Worm (Caenorhabditis elegans) whole organism, L2 larva: ENCODE data around the gene spp-13.

ENCODE experiments used
- C34F6.9 ChIP-seq: fragments of 150-350 bp; optimal IDR thresholded peaks from 2 replicates; lab custom pipeline; 2014; ENCODE audit warnings: missing biosample characterization, missing genetic modification characterization
- F13H6.1 ChIP-seq: sonication (generic microtip); optimal IDR thresholded peaks from 2 replicates; lab custom pipeline; 2016; ENCODE audit warnings: missing genetic modification characterization, missing compliant biosample characterization
- R02D3.7 ChIP-seq: fragments of 150-350 bp; optimal IDR thresholded peaks from 2 replicates; lab custom pipeline; 2014; ENCODE audit warnings: missing biosample characterization, missing genetic modification characterization
- Y55F3AM.14 ChIP-seq: fragments of 200-800 bp; sonication (Bioruptor generic); optimal IDR thresholded peaks from 2 replicates; lab custom pipeline; 2018; ENCODE audit warnings: mild to moderate bottlenecking, missing genetic modification characterization, missing compliant biosample characterization
- ZK546.5 ChIP-seq: sonication (generic microtip); optimal IDR thresholded peaks from 2 replicates; lab custom pipeline; 2017; ENCODE audit warnings: missing biosample characterization, missing genetic modification characterization
- alr-1 ChIP-seq: fragments of 150-350 bp; optimal IDR thresholded peaks from 2 replicates; lab custom pipeline; 2014; ENCODE audit warnings: missing biosample characterization, missing genetic modification characterization
- aly-2 ChIP-seq: fragments of 150-350 bp; optimal IDR thresholded peaks from 2 replicates; lab custom pipeline; 2014; ENCODE audit warnings: missing biosample characterization, missing genetic modification characterization
- ama-1 ChIP-seq: fragments of 150-350 bp; optimal IDR thresholded peaks from 2 replicates; lab custom pipeline; 2018; ENCODE audit warnings: inconsistent platforms
- blmp-1 ChIP-seq: sonication (generic microtip); optimal IDR thresholded peaks from 2 replicates; lab custom pipeline; 2017; ENCODE audit warnings: missing genetic modification characterization, mild to moderate bottlenecking, missing compliant biosample characterization, antibody characterized with exemption, moderate library complexity; ENCODE audit not compliant: insufficient read depth
- ceh-16 ChIP-seq: fragments of 150-350 bp; optimal IDR thresholded peaks from 2 replicates; lab custom pipeline; 2014; ENCODE audit warnings: missing biosample characterization, missing genetic modification characterization
- ceh-82 ChIP-seq: fragments of 150-350 bp; optimal IDR thresholded peaks from 2 replicates; lab custom pipeline; 2014; ENCODE audit warnings: missing biosample characterization, missing genetic modification characterization
- crh-2 ChIP-seq: sonication (generic microtip); optimal IDR thresholded peaks from 2 replicates; lab custom pipeline; 2017; ENCODE audit warnings: missing biosample characterization, missing genetic modification characterization
- dmd-4 ChIP-seq: sonication (generic microtip); optimal IDR thresholded peaks from 2 replicates; lab custom pipeline; 2017; ENCODE audit warnings: missing biosample characterization, missing genetic modification characterization
- egl-27 ChIP-seq: sonication (generic microtip); optimal IDR thresholded peaks from 3 replicates; lab custom pipeline; 2017; ENCODE audit warnings: missing biosample characterization, missing genetic modification reagents, missing genetic modification characterization
- elt-1 ChIP-seq: fragments of 150-350 bp; optimal IDR thresholded peaks from 2 replicates; lab custom pipeline; 2014; ENCODE audit warnings: missing biosample characterization, missing genetic modification characterization
- elt-3 ChIP-seq: sonication (generic microtip); optimal IDR thresholded peaks from 2 replicates; lab custom pipeline; 2017; ENCODE audit warnings: missing biosample characterization, missing genetic modification characterization
- fos-1 ChIP-seq: fragments of 150-350 bp; optimal IDR thresholded peaks from 2 replicates; lab custom pipeline; 2014; ENCODE audit warnings: missing biosample characterization, missing genetic modification characterization
- gmeb-1 ChIP-seq: fragments of 150-350 bp; optimal IDR thresholded peaks from 2 replicates; lab custom pipeline; 2014; ENCODE audit warnings: missing biosample characterization, missing genetic modification characterization
- lin-11 ChIP-seq: fragments of 150-350 bp; sonication (generic microtip); optimal IDR thresholded peaks from 2 replicates; lab custom pipeline; 2014; ENCODE audit warnings: missing biosample characterization, missing genetic modification characterization, inconsistent platforms, mixed read lengths
- lin-13 ChIP-seq: fragments of 150-350 bp; optimal IDR thresholded peaks from 2 replicates; lab custom pipeline; 2014; ENCODE audit warnings: missing biosample characterization, missing genetic modification reagents, missing genetic modification characterization
- lin-39 ChIP-seq: fragments of 150-350 bp; optimal IDR thresholded peaks from 2 replicates; lab custom pipeline; 2014; ENCODE audit warnings: missing biosample characterization, missing genetic modification reagents, missing genetic modification characterization
- lsy-2 ChIP-seq, 2 experiments: fragments of 150-350 bp in 1 of 2; sonication (generic microtip) in 1 of 2; optimal IDR thresholded peaks; 2 replicates each; lab custom pipeline; 2014 to 2017; ENCODE audit warnings: missing biosample characterization in 2 of 2, missing genetic modification characterization in 2 of 2
- mab-5 ChIP-seq: fragments of 150-350 bp; optimal IDR thresholded peaks from 2 replicates; lab custom pipeline; 2014; ENCODE audit warnings: missing biosample characterization, missing genetic modification characterization
- mbf-1 ChIP-seq: sonication (generic microtip); optimal IDR thresholded peaks from 2 replicates; lab custom pipeline; 2017; ENCODE audit warnings: missing biosample characterization, missing genetic modification characterization
- mdl-1 ChIP-seq, 2 experiments: fragments of 150-350 bp in 1 of 2; sonication (generic microtip) in 1 of 2; optimal IDR thresholded peaks; 2 replicates each; lab custom pipeline; 2017; ENCODE audit warnings: missing biosample characterization in 2 of 2, missing genetic modification characterization in 2 of 2
- nhr-10 ChIP-seq: sonication (generic microtip); optimal IDR thresholded peaks from 2 replicates; lab custom pipeline; 2017; ENCODE audit warnings: missing biosample characterization, missing genetic modification characterization
- nhr-11 ChIP-seq: fragments of 150-350 bp; optimal IDR thresholded peaks from 2 replicates; lab custom pipeline; 2014; ENCODE audit warnings: missing biosample characterization, missing genetic modification characterization
- nhr-12 ChIP-seq: fragments of 150-350 bp; optimal IDR thresholded peaks from 2 replicates; lab custom pipeline; 2014; ENCODE audit warnings: missing biosample characterization, missing genetic modification characterization
- nhr-129 ChIP-seq: fragments of 150-350 bp; optimal IDR thresholded peaks from 2 replicates; lab custom pipeline; 2014; ENCODE audit warnings: missing biosample characterization, missing genetic modification characterization
- nhr-21 ChIP-seq: fragments of 150-350 bp; optimal IDR thresholded peaks from 2 replicates; lab custom pipeline; 2014; ENCODE audit warnings: missing biosample characterization, missing genetic modification characterization
- nhr-23 ChIP-seq: fragments of 150-350 bp; optimal IDR thresholded peaks from 2 replicates; lab custom pipeline; 2014; ENCODE audit warnings: missing biosample characterization, missing genetic modification reagents, missing genetic modification characterization
- nhr-237 ChIP-seq: fragments of 150-350 bp; optimal IDR thresholded peaks from 2 replicates; lab custom pipeline; 2014; ENCODE audit warnings: missing biosample characterization, missing genetic modification characterization
- nhr-25 ChIP-seq: fragments of 150-350 bp; sonication (generic microtip); optimal IDR thresholded peaks from 3 replicates; lab custom pipeline; 2014; ENCODE audit warnings: missing biosample characterization, missing genetic modification characterization
- nhr-6 ChIP-seq: fragments of 150-350 bp; optimal IDR thresholded peaks from 2 replicates; lab custom pipeline; 2014; ENCODE audit warnings: missing biosample characterization, missing genetic modification characterization
- nhr-77 ChIP-seq: fragments of 150-350 bp; optimal IDR thresholded peaks from 2 replicates; lab custom pipeline; 2014; ENCODE audit warnings: missing biosample characterization, missing genetic modification characterization
- peb-1 ChIP-seq: fragments of 150-350 bp; optimal IDR thresholded peaks from 2 replicates; lab custom pipeline; 2014; ENCODE audit warnings: missing biosample characterization, missing genetic modification characterization
- sem-4 ChIP-seq: fragments of 150-350 bp; optimal IDR thresholded peaks from 2 replicates; lab custom pipeline; 2014; ENCODE audit warnings: missing biosample characterization, missing genetic modification reagents, missing genetic modification characterization
- skn-1 ChIP-seq: sonication (generic microtip); optimal IDR thresholded peaks from 2 replicates; lab custom pipeline; 2017; ENCODE audit warnings: missing biosample characterization, missing genetic modification characterization
- sma-3 ChIP-seq: sonication (generic microtip); optimal IDR thresholded peaks from 2 replicates; lab custom pipeline; 2016; ENCODE audit warnings: missing genetic modification reagents, missing genetic modification characterization, missing compliant biosample characterization
- sma-9 ChIP-seq, 2 experiments: fragments of 150-350 bp in 1 of 2; sonication (generic microtip) in 1 of 2; optimal IDR thresholded peaks; 2 replicates each; lab custom pipeline; 2014 to 2016; ENCODE audit warnings: missing genetic modification characterization in 2 of 2, mild to moderate bottlenecking in 1 of 2, missing biosample characterization in 1 of 2, missing compliant biosample characterization in 1 of 2, missing genetic modification reagents in 1 of 2, moderate library complexity in 1 of 2
- snpc-4 ChIP-seq: fragments of 150-350 bp; optimal IDR thresholded peaks from 2 replicates; lab custom pipeline; 2014; ENCODE audit warnings: missing biosample characterization, missing genetic modification characterization
- unc-39 ChIP-seq: fragments of 150-350 bp; optimal IDR thresholded peaks from 2 replicates; lab custom pipeline; 2014; ENCODE audit warnings: missing biosample characterization, missing genetic modification characterization
- unc-55 ChIP-seq: fragments of 150-350 bp; sonication (generic microtip); optimal IDR thresholded peaks from 3 replicates; lab custom pipeline; 2014; ENCODE audit warnings: missing biosample characterization, missing genetic modification reagents, missing genetic modification characterization
- unc-62 ChIP-seq: fragments of 150-350 bp; optimal IDR thresholded peaks from 2 replicates; lab custom pipeline; 2014; ENCODE audit warnings: missing biosample characterization, missing genetic modification reagents, missing genetic modification characterization
- zag-1 ChIP-seq: fragments of 150-350 bp; optimal IDR thresholded peaks from 2 replicates; lab custom pipeline; 2014; ENCODE audit warnings: missing biosample characterization, missing genetic modification characterization
- ztf-1 ChIP-seq: fragments of 200-800 bp; sonication (Bioruptor generic); conservative IDR thresholded peaks from 2 replicates; pipeline ENCODE4 v1.3.6; 2022; ENCODE audit warnings: missing genetic modification characterization, missing compliant biosample characterization
- ztf-11 ChIP-seq: sonication (generic microtip); optimal IDR thresholded peaks from 2 replicates; lab custom pipeline; 2017; ENCODE audit warnings: missing biosample characterization, missing genetic modification characterization
- ztf-4 ChIP-seq: fragments of 150-350 bp; optimal IDR thresholded peaks from 2 replicates; lab custom pipeline; 2014; ENCODE audit warnings: missing biosample characterization, missing genetic modification characterization

The spp-13 gene

ce11 chrX:8422020-8422419 lies 3.7 kb upstream of the spp-13 start, which contains the start of gene tag-123:
TSS of gene tag-123 (minus strand) at chrX:8422055.
- TF ChIP-seq ceh-82, result no peak
- peak; percentile 69 for TF ChIP-seq C34F6.9
- peak; percentile 52 for TF ChIP-seq sem-4 (tag; lab: Kevin White, UChicago)
- TF ChIP-seq crh-2 (tag; lab: Kevin White, UChicago), result peak; percentile 99
- no peak for TF ChIP-seq peb-1 (tag; lab: Kevin White, UChicago)
- TF ChIP-seq ztf-11 (tag; lab: Kevin White, UChicago), result no peak
- peak; percentile 41 for TF ChIP-seq sma-3 (GFP tag; lab: Kevin White, UChicago)
- no peak for TF ChIP-seq nhr-77
- no peak for TF ChIP-seq dmd-4 (tag; lab: Kevin White, UChicago)
- TF ChIP-seq nhr-23, result no peak
- peak; percentile 56 for TF ChIP-seq nhr-129
- TF ChIP-seq mbf-1 (tag; lab: Kevin White, UChicago), result no peak
- TF ChIP-seq ama-1 (lab: Kevin White, UChicago), result no peak
- TF ChIP-seq mdl-1 (tag; optimal IDR thresholded peaks at IDR 0.05; lab: Kevin White, UChicago), result no peak
- TF ChIP-seq lin-13 (GFP tag; lab: Kevin White, UChicago), result peak; percentile 66
- peak; percentile 64 for TF ChIP-seq lin-11 (tag; lab: Kevin White, UChicago)
- no peak for TF ChIP-seq Y55F3AM.14 (GFP tag; lab: Kevin White, UChicago)
- TF ChIP-seq aly-2 (tag; lab: Kevin White, UChicago), result no peak
- no peak for TF ChIP-seq ZK546.5 (tag; lab: Kevin White, UChicago)
- peak; percentile 33 for TF ChIP-seq nhr-25 (tag; lab: Kevin White, UChicago)
- TF ChIP-seq nhr-11 (tag; lab: Kevin White, UChicago), result no peak
- peak; percentile 70 for TF ChIP-seq unc-55 (GFP tag; lab: Kevin White, UChicago)
- no peak for TF ChIP-seq elt-1
- TF ChIP-seq lin-39 (tag; lab: Kevin White, UChicago), result no peak
- TF ChIP-seq snpc-4 (tag; lab: Kevin White, UChicago), result peak; percentile 62
- no peak for TF ChIP-seq zag-1 (tag; lab: Kevin White, UChicago)
- peak; percentile 77 for TF ChIP-seq R02D3.7 (tag; lab: Kevin White, UChicago)
- no peak for TF ChIP-seq skn-1 (tag; lab: Kevin White, UChicago)
- no peak for TF ChIP-seq blmp-1 (tag; lab: Kevin White, UChicago)
- peak; percentile 52 for TF ChIP-seq mab-5 (tag; lab: Kevin White, UChicago)
- TF ChIP-seq alr-1 (tag; lab: Kevin White, UChicago), result no peak
- TF ChIP-seq elt-3 (tag; lab: Kevin White, UChicago), result no peak
- no peak for TF ChIP-seq unc-62 (GFP tag; lab: Kevin White, UChicago)
- TF ChIP-seq lsy-2 (tag; optimal IDR thresholded peaks at IDR 0.05; lab: Kevin White, UChicago), result peak in 1 of 2 experiments; percentile 73
- TF ChIP-seq F13H6.1, result peak; percentile 32
- peak; percentile 50 for TF ChIP-seq sma-9 (GFP tag; optimal IDR thresholded peaks at IDR 0.05; lab: Kevin White, UChicago)
- TF ChIP-seq sma-9 (tag; optimal IDR thresholded peaks at IDR 0.05; lab: Kevin White, UChicago), result no peak
- TF ChIP-seq gmeb-1 (tag; lab: Kevin White, UChicago), result peak; percentile 56
- no peak for TF ChIP-seq ztf-1 (GFP tag; lab: Robert Waterston, UW)
- no peak for TF ChIP-seq unc-39 (tag; lab: Kevin White, UChicago)
- no peak for TF ChIP-seq egl-27 (tag; lab: Kevin White, UChicago)
- peak; percentile 66 for TF ChIP-seq fos-1 (tag; lab: Kevin White, UChicago)
- TF ChIP-seq ztf-4 (tag; lab: Kevin White, UChicago), result no peak
- TF ChIP-seq nhr-12 (tag; lab: Kevin White, UChicago), result no peak
- TF ChIP-seq ceh-16 (tag; lab: Kevin White, UChicago), result no peak
- peak; percentile 49 for TF ChIP-seq nhr-21 (tag; lab: Kevin White, UChicago)
- no peak for TF ChIP-seq nhr-237 (tag; lab: Kevin White, UChicago)
- TF ChIP-seq nhr-10 (tag; lab: Kevin White, UChicago), result no peak
- no peak for TF ChIP-seq nhr-6
